3 worm cellular contexts compared by ENCODE assay signal in genomic region chrIII:9664484-9665221, ce11.
TF ChIP-seq lines count a peak whose summit lies in the region.

No protein-coding gene starts in this region.

TF ChIP-seq in whole organism, L1 larva, 84 proteins besides CTCF, POLR2A, EP300 and RAD21 (continued from another document):
- TF ChIP-seq nhr-19 (GFP tag; conservative IDR thresholded peaks at IDR 0.05; lab: Robert Waterston, UW): peak; percentile 48; the same call in 1 of the 2 replicates
- no peak for TF ChIP-seq ama-1 (optimal IDR thresholded peaks at IDR 0.05; lab: Kevin White, UChicago)
- no peak for TF ChIP-seq mef-2 (tag; optimal IDR thresholded peaks at IDR 0.05; lab: Kevin White, UChicago)
- no peak for TF ChIP-seq nhr-76 (tag; optimal IDR thresholded peaks at IDR 0.05; lab: Kevin White, UChicago)
- TF ChIP-seq hlh-4 (tag; optimal IDR thresholded peaks at IDR 0.05; lab: Kevin White, UChicago): no peak
- peak; percentile 86 for TF ChIP-seq lin-14 (GFP tag; optimal IDR thresholded peaks at IDR 0.05; lab: Kevin White, UChicago)
- TF ChIP-seq unc-98 (GFP tag; IDR thresholded peaks at IDR 0.05; lab: Robert Waterston, UW): no peak
- peak; percentile 49 for TF ChIP-seq nhr-20 (tag; optimal IDR thresholded peaks at IDR 0.05; lab: Kevin White, UChicago)
- TF ChIP-seq hpl-2 (GFP tag; optimal IDR thresholded peaks at IDR 0.05; lab: Kevin White, UChicago): no peak
- TF ChIP-seq elt-3 (tag; optimal IDR thresholded peaks at IDR 0.05; lab: Kevin White, UChicago): peak in 1 of 6 experiments; percentile 10
- no peak for TF ChIP-seq aly-2 (tag; optimal IDR thresholded peaks at IDR 0.05; lab: Kevin White, UChicago)
- peak in 1 of 3 experiments; percentile 15 for TF ChIP-seq ceh-82 (tag; optimal IDR thresholded peaks at IDR 0.05; lab: Kevin White, UChicago)
- no peak for TF ChIP-seq tbx-2 (tag; optimal IDR thresholded peaks at IDR 0.05; lab: Kevin White, UChicago)
TF ChIP-seq in whole organism, L1 larva: peak in this region for 10.

TF ChIP-seq in whole organism, L2 larva, 48 proteins besides CTCF, POLR2A, EP300 and RAD21 (continued from another document):
- TF ChIP-seq elt-3 (tag; optimal IDR thresholded peaks at IDR 0.05; lab: Kevin White, UChicago) (no peak), zag-1 (tag; optimal IDR thresholded peaks at IDR 0.05; lab: Kevin White, UChicago) (peak; percentile 26)

TF ChIP-seq in whole organism, L4 larva, 104 proteins besides CTCF, POLR2A, EP300 and RAD21 (continued from another document):
- TF ChIP-seq nhr-77 (tag; optimal IDR thresholded peaks at IDR 0.05; lab: Kevin White, UChicago) (no peak), unc-39 (tag; optimal IDR thresholded peaks at IDR 0.05; lab: Kevin White, UChicago) (no peak), nhr-41 (GFP tag; IDR thresholded peaks at IDR 0.05; lab: Robert Waterston, UW) (no peak), snpc-4 (tag; optimal IDR thresholded peaks at IDR 0.05; lab: Kevin White, UChicago) (no peak), ces-1 (GFP tag; optimal IDR thresholded peaks at IDR 0.05; lab: Kevin White, UChicago) (peak; percentile 66), madf-5 (GFP tag; IDR thresholded peaks at IDR 0.05; lab: Robert Waterston, UW) (no peak), ztf-11 (tag; optimal IDR thresholded peaks at IDR 0.05; lab: Kevin White, UChicago) (no peak), D1046.2 (GFP tag; IDR thresholded peaks at IDR 0.05; lab: Robert Waterston, UW) (no peak), lin-13 (GFP tag; optimal IDR thresholded peaks at IDR 0.05; lab: Kevin White, UChicago) (no peak), spr-3 (GFP tag; optimal IDR thresholded peaks at IDR 0.05; lab: Kevin White, UChicago) (no peak), nhr-42 (GFP tag; IDR thresholded peaks at IDR 0.05; lab: Robert Waterston, UW) (no peak), ZK337.2 (GFP tag; IDR thresholded peaks at IDR 0.05; lab: Robert Waterston, UW) (no peak), saeg-2 (GFP tag; IDR thresholded peaks at IDR 0.05; lab: Robert Waterston, UW) (no peak), ceh-20 (GFP tag; IDR thresholded peaks at IDR 0.05; lab: Robert Waterston, UW) (0 out of 2 replicates have a peak, but pooled peaks have one; percentile 31), duxl-1 (tag; optimal IDR thresholded peaks at IDR 0.05; lab: Kevin White, UChicago; ENCODE audit: poor library complexity) (no peak), Y105C5A.15 (GFP tag; IDR thresholded peaks at IDR 0.05; lab: Robert Waterston, UW) (no peak), ceh-28 (tag; optimal IDR thresholded peaks at IDR 0.05; lab: Kevin White, UChicago) (no peak), zip-2 (tag; optimal IDR thresholded peaks at IDR 0.05; lab: Kevin White, UChicago) (no peak), fos-1 (tag; optimal IDR thresholded peaks at IDR 0.05; lab: Kevin White, UChicago) (no peak), dpl-1 (GFP tag; optimal IDR thresholded peaks at IDR 0.05; lab: Kevin White, UChicago) (no peak), nhr-11 (tag; optimal IDR thresholded peaks at IDR 0.05; lab: Kevin White, UChicago) (no peak), daf-8 (GFP tag; IDR thresholded peaks at IDR 0.05; lab: Robert Waterston, UW) (no peak), hlh-30 (tag; optimal IDR thresholded peaks at IDR 0.05; lab: Kevin White, UChicago; ENCODE audit: insufficient read depth) (peak; percentile 39), mes-2 (tag; optimal IDR thresholded peaks at IDR 0.05; lab: Kevin White, UChicago; ENCODE audit: poor library complexity, severe bottlenecking) (no peak), hlh-11 (tag; optimal IDR thresholded peaks at IDR 0.05; lab: Kevin White, UChicago) (peak; percentile 40), egl-27 (tag; optimal IDR thresholded peaks at IDR 0.05; lab: Kevin White, UChicago) (no peak), R02D3.7 (tag; optimal IDR thresholded peaks at IDR 0.05; lab: Kevin White, UChicago) (no peak), cey-2 (tag; optimal IDR thresholded peaks at IDR 0.05; lab: Kevin White, UChicago; ENCODE audit: borderline replicate concordance, insufficient read depth) (no peak), mdt-29 (GFP tag; IDR thresholded peaks at IDR 0.05; lab: Robert Waterston, UW) (no peak), Y5F2A.4 (GFP tag; optimal IDR thresholded peaks at IDR 0.05; lab: Kevin White, UChicago) (no peak), F10B5.3 (tag; optimal IDR thresholded peaks at IDR 0.05; lab: Kevin White, UChicago) (no peak), nhr-102 (tag; optimal IDR thresholded peaks at IDR 0.05; lab: Kevin White, UChicago) (no peak), zag-1 (tag; optimal IDR thresholded peaks at IDR 0.05; lab: Kevin White, UChicago) (no peak), unc-130 (GFP tag; optimal IDR thresholded peaks at IDR 0.05; lab: Kevin White, UChicago) (no peak), F44E2.7 (GFP tag; IDR thresholded peaks at IDR 0.05; lab: Robert Waterston, UW) (no peak), dmd-6 (GFP tag; IDR thresholded peaks at IDR 0.05; lab: Robert Waterston, UW) (no peak), zip-11 (GFP tag; IDR thresholded peaks at IDR 0.05; lab: Robert Waterston, UW) (no peak), nhr-10 (tag; optimal IDR thresholded peaks at IDR 0.05; lab: Kevin White, UChicago) (no peak), daf-16 (GFP tag; optimal IDR thresholded peaks at IDR 0.05; lab: Kevin White, UChicago) (no peak), daf-16 (tag; optimal IDR thresholded peaks at IDR 0.05; lab: Kevin White, UChicago) (no peak), dmd-8 (GFP tag; IDR thresholded peaks at IDR 0.05; lab: Robert Waterston, UW) (no peak), rbr-2 (tag; optimal IDR thresholded peaks at IDR 0.05; lab: Kevin White, UChicago) (no peak), egl-43 (GFP tag; IDR thresholded peaks at IDR 0.05; lab: Robert Waterston, UW) (no peak), madf-9 (GFP tag; conservative IDR thresholded peaks at IDR 0.05; lab: Robert Waterston, UW) (no peak), mdl-1 (tag; optimal IDR thresholded peaks at IDR 0.05; lab: Kevin White, UChicago) (no peak), zfp-3 (GFP tag; conservative IDR thresholded peaks at IDR 0.05; lab: Robert Waterston, UW) (no peak), dve-1 (tag; optimal IDR thresholded peaks at IDR 0.05; lab: Kevin White, UChicago; ENCODE audit: insufficient read depth) (no peak), attf-4 (tag; optimal IDR thresholded peaks at IDR 0.05; lab: Kevin White, UChicago) (no peak), php-3 (GFP tag; IDR thresholded peaks at IDR 0.05; lab: Robert Waterston, UW) (no peak), nhr-111 (GFP tag; optimal IDR thresholded peaks at IDR 0.05; lab: Kevin White, UChicago) (no peak), mep-1 (tag; optimal IDR thresholded peaks at IDR 0.05; lab: Kevin White, UChicago) (peak; percentile 12), Y75B8A.6 (GFP tag; IDR thresholded peaks at IDR 0.05; lab: Robert Waterston, UW) (no peak), ceh-62 (tag; optimal IDR thresholded peaks at IDR 0.05; lab: Kevin White, UChicago) (no peak), sdz-12 (GFP tag; optimal IDR thresholded peaks at IDR 0.05; lab: Kevin White, UChicago) (no peak), Y48G9A.11 (GFP tag; IDR thresholded peaks at IDR 0.05; lab: Robert Waterston, UW) (no peak), nhr-237 (tag; optimal IDR thresholded peaks at IDR 0.05; lab: Kevin White, UChicago) (no peak), mxl-3 (GFP tag; optimal IDR thresholded peaks at IDR 0.05; lab: Kevin White, UChicago) (no peak), ceh-44 (GFP tag; IDR thresholded peaks at IDR 0.05; lab: Robert Waterston, UW) (no peak), aha-1 (tag; lab: Kevin White, UChicago) (peak; percentile 54), jun-1 (tag; optimal IDR thresholded peaks at IDR 0.05; lab: Kevin White, UChicago) (no peak), lsy-2 (tag; optimal IDR thresholded peaks at IDR 0.05; lab: Kevin White, UChicago) (peak in 1 of 2 experiments; percentile 49), ctbp-1 (GFP tag; IDR thresholded peaks at IDR 0.05; lab: Robert Waterston, UW) (peak; percentile 86), F49E8.2 (tag; optimal IDR thresholded peaks at IDR 0.05; lab: Kevin White, UChicago; ENCODE audit: borderline replicate concordance) (no peak), zfp-2 (tag; optimal IDR thresholded peaks at IDR 0.05; lab: Kevin White, UChicago) (no peak), F37D6.2 (tag; optimal IDR thresholded peaks at IDR 0.05; lab: Kevin White, UChicago) (no peak)
